Fruit fly (Drosophila melanogaster) whole organism, embryonic: ENCODE measurements around the gene flfl.

ENCODE experiments used
- Antp ChIP-seq: fragments of 200-800 bp; sonication (Bioruptor generic); optimal IDR thresholded peaks from 3 replicates; lab custom pipeline; 2016; ENCODE audit warnings: missing biosample characterization, missing genetic modification characterization
- Atf6 ChIP-seq: fragments of 200-800 bp; sonication (Bioruptor generic); IDR thresholded peaks from 2 replicates; pipeline ENCODE4 v1.3.6; 2022; ENCODE audit warnings: missing biosample characterization, missing genetic modification characterization
- B-H2 ChIP-seq: fragments of 200-800 bp; sonication (Bioruptor generic); optimal IDR thresholded peaks from 2 replicates; lab custom pipeline; 2018; ENCODE audit warnings: missing biosample characterization, mild to moderate bottlenecking, missing genetic modification characterization
- BtbVII ChIP-seq: fragments of 200-800 bp; sonication (Bioruptor generic); optimal IDR thresholded peaks from 3 replicates; lab custom pipeline; 2017; ENCODE audit warnings: missing biosample characterization, mild to moderate bottlenecking, missing genetic modification characterization
- CG10267 ChIP-seq: fragments of 200-800 bp; sonication (Bioruptor generic); optimal IDR thresholded peaks from 2 replicates; lab custom pipeline; 2018; ENCODE audit warnings: missing biosample characterization, mild to moderate bottlenecking, missing genetic modification characterization, moderate library complexity
- CG11723 ChIP-seq: fragments of 200-800 bp; sonication (Bioruptor generic); optimal IDR thresholded peaks from 2 replicates; lab custom pipeline; 2017; ENCODE audit warnings: missing biosample characterization, mild to moderate bottlenecking, missing genetic modification characterization
- CG13287 ChIP-seq: fragments of 200-800 bp; sonication (Bioruptor generic); IDR thresholded peaks from 2 replicates; pipeline ENCODE4 v1.3.6; 2022; ENCODE audit warnings: missing biosample characterization, missing genetic modification characterization; ENCODE audit not compliant: partially characterized antibody
- CG14667 ChIP-seq: fragments of 200-800 bp; sonication (Bioruptor generic); IDR thresholded peaks from 2 replicates; pipeline ENCODE4 v1.3.6; 2022; ENCODE audit warnings: missing biosample characterization, missing genetic modification characterization
- CG15601 ChIP-seq: fragments of 200-800 bp; sonication (Bioruptor generic); optimal IDR thresholded peaks from 3 replicates; lab custom pipeline; 2019; ENCODE audit warnings: missing biosample characterization, mild to moderate bottlenecking, missing genetic modification characterization, moderate library complexity
- CG1602 ChIP-seq: fragments of 200-800 bp; sonication (Bioruptor generic); optimal IDR thresholded peaks from 3 replicates; lab custom pipeline; 2016; ENCODE audit warnings: missing biosample characterization, missing genetic modification characterization
- CG17612 ChIP-seq: fragments of 200-800 bp; sonication (Bioruptor generic); IDR thresholded peaks from 2 replicates; pipeline ENCODE4 v1.3.6; 2022; ENCODE audit warnings: missing biosample characterization, missing genetic modification characterization
- CG18262 ChIP-seq: fragments of 200-800 bp; optimal IDR thresholded peaks from 3 replicates; lab custom pipeline; 2019; ENCODE audit warnings: missing biosample characterization, mild to moderate bottlenecking, missing genetic modification characterization, moderate library complexity
- CG1832 ChIP-seq: fragments of 200-800 bp; sonication (Bioruptor generic); optimal IDR thresholded peaks from 2 replicates; lab custom pipeline; 2017; ENCODE audit warnings: missing biosample characterization, mild to moderate bottlenecking, missing genetic modification characterization, inconsistent platforms
- CG30020 ChIP-seq: fragments of 200-800 bp; optimal IDR thresholded peaks from 2 replicates; lab custom pipeline; 2019; ENCODE audit warnings: missing biosample characterization, mild to moderate bottlenecking, missing genetic modification characterization, moderate library complexity
- CG31365 ChIP-seq: fragments of 200-800 bp; sonication (Bioruptor generic); optimal IDR thresholded peaks from 2 replicates; lab custom pipeline; 2018; ENCODE audit warnings: missing biosample characterization, mild to moderate bottlenecking, missing genetic modification characterization
- CG4360 ChIP-seq: fragments of 200-800 bp; sonication (Bioruptor generic); IDR thresholded peaks from 2 replicates; pipeline ENCODE4 v1.3.6; 2022; ENCODE audit warnings: missing biosample characterization, missing genetic modification characterization
- CG4707 ChIP-seq: fragments of 200-800 bp; sonication (Bioruptor generic); optimal IDR thresholded peaks from 2 replicates; lab custom pipeline; 2018; ENCODE audit warnings: missing biosample characterization, mild to moderate bottlenecking, missing genetic modification characterization, moderate library complexity
- CG6854 ChIP-seq: fragments of 200-800 bp; sonication (Bioruptor generic); optimal IDR thresholded peaks from 3 replicates; lab custom pipeline; 2017; ENCODE audit warnings: missing biosample characterization, mild to moderate bottlenecking, missing genetic modification characterization
- CG7839 ChIP-seq: fragments of 200-800 bp; sonication (Bioruptor generic); optimal IDR thresholded peaks from 3 replicates; lab custom pipeline; 2018; ENCODE audit warnings: missing biosample characterization, mild to moderate bottlenecking, missing genetic modification characterization, moderate library complexity
- CG8388 ChIP-seq: fragments of 200-800 bp; sonication (Bioruptor generic); optimal IDR thresholded peaks from 2 replicates; lab custom pipeline; 2019; ENCODE audit warnings: missing biosample characterization, mild to moderate bottlenecking, missing genetic modification characterization, moderate library complexity
- CG9817 ChIP-seq: fragments of 200-800 bp; sonication (Bioruptor generic); optimal IDR thresholded peaks from 2 replicates; lab custom pipeline; 2018; ENCODE audit warnings: missing biosample characterization, mild to moderate bottlenecking, missing genetic modification characterization, moderate library complexity
- D19A ChIP-seq: fragments of 200-800 bp; optimal IDR thresholded peaks from 3 replicates; lab custom pipeline; 2019; ENCODE audit warnings: missing biosample characterization, mild to moderate bottlenecking, missing genetic modification characterization, moderate library complexity
- ERR ChIP-seq: fragments of 200-800 bp; sonication (Bioruptor generic); optimal IDR thresholded peaks from 2 replicates; lab custom pipeline; 2016; ENCODE audit warnings: missing biosample characterization, missing genetic modification characterization
- Fer2 ChIP-seq: fragments of 200-800 bp; sonication (Bioruptor generic); optimal IDR thresholded peaks from 2 replicates; lab custom pipeline; 2018; ENCODE audit warnings: missing biosample characterization, mild to moderate bottlenecking, missing genetic modification characterization, moderate library complexity
- HHEX ChIP-seq: fragments of 200-800 bp; sonication (Bioruptor generic); optimal IDR thresholded peaks from 3 replicates; lab custom pipeline; 2017; ENCODE audit warnings: missing biosample characterization, mild to moderate bottlenecking, missing genetic modification characterization, missing genetic modification reagents
- Neu2 ChIP-seq: fragments of 200-800 bp; sonication (Bioruptor generic); optimal IDR thresholded peaks from 3 replicates; lab custom pipeline; 2016; ENCODE audit warnings: missing biosample characterization, missing genetic modification characterization, borderline replicate concordance
- Oaz ChIP-seq: fragments of 200-800 bp; sonication (Bioruptor generic); IDR thresholded peaks from 2 replicates; pipeline ENCODE4 v1.3.6; 2022; ENCODE audit warnings: missing biosample characterization, missing genetic modification characterization
- Side ChIP-seq: fragments of 200-800 bp; sonication (Bioruptor generic); optimal IDR thresholded peaks from 2 replicates; lab custom pipeline; 2016; ENCODE audit warnings: missing biosample characterization, missing genetic modification characterization
- TFAM ChIP-seq: fragments of 200-800 bp; sonication (Bioruptor generic); optimal IDR thresholded peaks from 2 replicates; lab custom pipeline; 2017; ENCODE audit warnings: missing biosample characterization, missing genetic modification characterization, inconsistent platforms
- amos ChIP-seq: fragments of 200-800 bp; sonication (Bioruptor generic); IDR thresholded peaks from 2 replicates; pipeline ENCODE4 v1.3.6; 2022; ENCODE audit warnings: missing biosample characterization, missing genetic modification characterization; ENCODE audit not compliant: partially characterized antibody
- ase ChIP-seq: fragments of 200-800 bp; sonication (Bioruptor generic); IDR thresholded peaks from 3 replicates; pipeline ENCODE4 v1.3.6; 2022; ENCODE audit warnings: missing biosample characterization, missing genetic modification characterization
- bigmax ChIP-seq: fragments of 200-800 bp; sonication (Bioruptor generic); optimal IDR thresholded peaks from 2 replicates; lab custom pipeline; 2018; ENCODE audit warnings: missing biosample characterization, mild to moderate bottlenecking, missing genetic modification characterization
- btn ChIP-seq: fragments of 200-800 bp; sonication (Bioruptor generic); optimal IDR thresholded peaks from 2 replicates; lab custom pipeline; 2016; ENCODE audit warnings: missing biosample characterization, missing genetic modification characterization
- cg ChIP-seq: fragments of 200-800 bp; sonication (Bioruptor generic); optimal IDR thresholded peaks from 3 replicates; lab custom pipeline; 2019; ENCODE audit warnings: missing biosample characterization, mild to moderate bottlenecking, missing genetic modification characterization, moderate library complexity
- croc ChIP-seq: fragments of 200-800 bp; sonication (Bioruptor generic); conservative IDR thresholded peaks from 3 replicates; pipeline ENCODE4 v1.3.6; 2022; ENCODE audit warnings: missing biosample characterization, missing genetic modification characterization
- crol ChIP-seq: fragments of 200-800 bp; sonication (Bioruptor generic); IDR thresholded peaks from 2 replicates; pipeline ENCODE4 v1.3.6; 2022; ENCODE audit warnings: missing biosample characterization, missing genetic modification characterization
- gsb ChIP-seq: fragments of 200-800 bp; sonication (Bioruptor generic); IDR thresholded peaks from 2 replicates; pipeline ENCODE4 v1.3.6; 2022; ENCODE audit warnings: missing biosample characterization, missing genetic modification characterization
- her ChIP-seq: fragments of 200-800 bp; sonication (Bioruptor generic); optimal IDR thresholded peaks from 2 replicates; lab custom pipeline; 2016; ENCODE audit warnings: missing biosample characterization, missing genetic modification characterization
- hth ChIP-seq: fragments of >200 bp; optimal IDR thresholded peaks from 2 replicates; lab custom pipeline; 2017; ENCODE audit warnings: inconsistent platforms
- inv ChIP-seq: fragments of 200-800 bp; sonication (Bioruptor generic); IDR thresholded peaks from 2 replicates; pipeline ENCODE4 v1.3.6; 2022; ENCODE audit warnings: missing biosample characterization, missing genetic modification characterization; ENCODE audit not compliant: partially characterized antibody
- jigr1 ChIP-seq: fragments of 200-800 bp; sonication (Bioruptor generic); IDR thresholded peaks from 3 replicates; pipeline ENCODE4 v1.3.6; 2022; ENCODE audit warnings: missing biosample characterization, missing genetic modification characterization
- nom ChIP-seq: fragments of 200-800 bp; sonication (Bioruptor generic); optimal IDR thresholded peaks from 2 replicates; lab custom pipeline; 2017; ENCODE audit warnings: missing biosample characterization, missing genetic modification characterization, mild to moderate bottlenecking, moderate library complexity, missing genetic modification reagents
- phol ChIP-seq: fragments of 200-800 bp; sonication (Bioruptor generic); optimal IDR thresholded peaks from 3 replicates; lab custom pipeline; 2018; ENCODE audit warnings: missing biosample characterization, mild to moderate bottlenecking, missing genetic modification characterization, moderate library complexity
- psq ChIP-seq: fragments of 200-800 bp; sonication (Bioruptor generic); optimal IDR thresholded peaks from 2 replicates; lab custom pipeline; 2017; ENCODE audit warnings: missing biosample characterization, missing genetic modification characterization
- scrt ChIP-seq: fragments of 200-800 bp; sonication (Bioruptor generic); optimal IDR thresholded peaks from 2 replicates; lab custom pipeline; 2018; ENCODE audit warnings: missing biosample characterization, mild to moderate bottlenecking, missing genetic modification characterization, moderate library complexity
- sens ChIP-seq: fragments of 200-800 bp; sonication (Bioruptor generic); peaks from one replicate; lab custom pipeline; 2016; ENCODE audit warnings: missing biosample characterization, missing genetic modification characterization
- tna ChIP-seq: fragments of 200-800 bp; sonication (Bioruptor generic); IDR thresholded peaks from 2 replicates; pipeline ENCODE4 v1.3.6; 2022; ENCODE audit warnings: missing biosample characterization, missing genetic modification characterization; ENCODE audit not compliant: partially characterized antibody
- vvl ChIP-seq: fragments of 200-800 bp; sonication (Bioruptor generic); IDR thresholded peaks from 2 replicates; pipeline ENCODE4 v1.3.6; 2022; ENCODE audit warnings: missing biosample characterization, missing genetic modification characterization
- wdn ChIP-seq: fragments of 200-800 bp; sonication (Bioruptor generic); IDR thresholded peaks from 2 replicates; pipeline ENCODE4 v1.3.6; 2022; ENCODE audit warnings: missing biosample characterization, missing genetic modification characterization

The flfl gene

DNA sequence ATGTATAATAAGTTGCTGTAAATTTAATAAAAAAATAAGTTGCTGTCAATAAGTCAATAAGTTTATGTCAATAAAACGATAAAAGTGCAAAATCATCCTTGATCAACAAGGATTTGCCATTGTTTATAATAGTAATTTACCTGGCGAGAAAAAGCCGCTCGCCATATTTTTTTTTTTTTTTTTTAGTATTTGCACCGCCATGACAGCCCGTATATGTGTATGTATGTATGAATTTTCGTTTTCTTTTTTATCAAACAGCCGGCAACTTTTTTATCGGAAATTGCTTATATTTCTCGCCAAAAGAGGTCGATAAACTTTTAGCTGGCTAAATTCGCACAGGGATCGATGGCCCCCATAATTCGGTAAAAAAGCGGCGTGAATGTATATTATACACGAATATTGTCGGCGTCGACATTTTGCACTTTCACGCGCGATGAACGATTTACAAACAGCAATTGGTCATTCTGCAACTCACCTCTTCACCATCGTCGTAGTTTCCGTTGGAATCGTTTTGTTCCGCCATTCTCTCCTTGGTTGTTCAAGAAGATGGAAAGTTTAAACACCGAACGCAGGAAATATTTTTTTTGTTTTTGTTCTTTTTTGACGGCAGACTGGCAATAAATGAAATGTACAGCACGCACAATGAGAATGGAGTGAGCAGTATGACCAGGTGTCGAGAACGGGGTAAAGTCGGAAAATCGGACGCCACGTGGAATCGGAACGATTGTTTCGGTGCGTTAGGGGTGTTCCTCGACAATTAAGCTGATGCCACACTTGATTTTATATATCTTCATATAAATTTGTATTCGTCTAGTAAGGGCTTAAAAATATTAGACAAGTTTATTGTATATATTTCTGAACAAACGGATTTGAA lies 23.6 kb upstream of the flfl start, which contains the start of gene Hrb87F (continued):
- TF ChIP-seq tna (GFP tag; lab: Robert Waterston, UW) (no peak), Oaz (no peak), D19A (tag; lab: Kevin White, UChicago) (no peak), TFAM (GFP tag; lab: Kevin White, UChicago) (no peak), CG15601 (tag; lab: Kevin White, UChicago) (no peak), Side (GFP tag; lab: Kevin White, UChicago) (peak; percentile 39), ase (GFP tag; lab: Robert Waterston, UW) (no peak), psq (GFP tag; lab: Kevin White, UChicago) (no peak), wdn (no peak), Atf6 (no peak), CG10267 (tag; lab: Kevin White, UChicago) (no peak), CG6854 (no peak), CG17612 (GFP tag; lab: Robert Waterston, UW) (no peak), inv (GFP tag; lab: Robert Waterston, UW) (no peak; the same call in 1 of the 2 replicates), CG30020 (tag; lab: Kevin White, UChicago) (peak; percentile 93), hth (lab: Kevin White, UChicago) (no peak), CG31365 (tag; lab: Kevin White, UChicago) (no peak), HHEX (GFP tag; lab: Kevin White, UChicago) (no peak), CG13287 (GFP tag; lab: Robert Waterston, UW) (no peak), jigr1 (no peak), crol (GFP tag; lab: Robert Waterston, UW) (no peak), CG1602 (no peak), gsb (no peak), CG9817 (tag; lab: Kevin White, UChicago) (no peak), Neu2 (GFP tag; lab: Kevin White, UChicago) (no peak), BtbVII (GFP tag; lab: Kevin White, UChicago) (no peak), nom (GFP tag; lab: Kevin White, UChicago) (peak; percentile 49), btn (GFP tag; lab: Kevin White, UChicago) (no peak), CG1832 (GFP tag; lab: Kevin White, UChicago) (no peak), her (GFP tag; lab: Kevin White, UChicago) (peak; percentile 29), croc (no peak), B-H2 (no peak), CG8388 (GFP tag; lab: Kevin White, UChicago) (no peak), scrt (GFP tag; lab: Kevin White, UChicago) (no peak), Antp (GFP tag; lab: Kevin White, UChicago) (no peak), CG18262 (tag; lab: Kevin White, UChicago) (no peak), CG7839 (tag; lab: Kevin White, UChicago) (no peak), sens (GFP tag; lab: Kevin White, UChicago) (no peak), CG14667 (GFP tag; lab: Robert Waterston, UW) (no peak), amos (GFP tag; lab: Robert Waterston, UW) (peak; percentile 25; the same call in 1 of the 2 replicates), cg (GFP tag; lab: Kevin White, UChicago) (peak; percentile 49), bigmax (GFP tag; lab: Kevin White, UChicago) (no peak), CG4360 (GFP tag; lab: Robert Waterston, UW) (no peak), CG4707 (GFP tag; lab: Kevin White, UChicago) (no peak), ERR (no peak), Fer2 (tag; lab: Kevin White, UChicago) (no peak), phol (peak; percentile 84), CG11723 (GFP tag; lab: Kevin White, UChicago) (no peak), vvl (no peak)
